Worm (Caenorhabditis elegans) whole organism, L4 larva: ENCODE data around the gene mpst-3.
A peak's percentile ranks its signal among the peaks of the same experiment; 100 is the strongest.

ENCODE experiments used
- ceh-28 ChIP-seq: fragments of 150-350 bp; optimal IDR thresholded peaks from 2 replicates; lab custom pipeline; 2014; ENCODE audit warnings: missing biosample characterization, missing genetic modification reagents, missing genetic modification characterization
- nhr-25 ChIP-seq: sonication (generic microtip); optimal IDR thresholded peaks from 2 replicates; lab custom pipeline; 2017; ENCODE audit warnings: missing genetic modification characterization, mild to moderate bottlenecking, missing compliant biosample characterization, antibody characterized with exemption, moderate library complexity, borderline replicate concordance; ENCODE audit not compliant: insufficient read depth
- nhr-28 ChIP-seq: fragments of 150-350 bp; optimal IDR thresholded peaks from 2 replicates; lab custom pipeline; 2014; ENCODE audit warnings: missing biosample characterization, missing genetic modification characterization
- unc-62 ChIP-seq, 3 experiments: fragments of 150-350 bp in 1 of 3; sonication (generic microtip); optimal IDR thresholded peaks in 2 of 3; peaks in 1 of 3; 1 replicate in 1 of 3; 2 replicates in 2 of 3; lab custom pipeline; 2014 to 2017; ENCODE audit warnings: missing biosample characterization in 3 of 3, missing genetic modification characterization in 3 of 3, missing genetic modification reagents in 3 of 3, missing genotype in 1 of 3
- zfp-2 ChIP-seq: sonication (generic microtip); optimal IDR thresholded peaks from 2 replicates; lab custom pipeline; 2016; ENCODE audit warnings: mild to moderate bottlenecking, missing genetic modification characterization, missing compliant biosample characterization

- TF ChIP-seq zfp-2 (tag; lab: Kevin White, UChicago) (no peak), nhr-28 (tag; lab: Kevin White, UChicago) (peak; percentile 96), unc-62 (GFP tag; optimal IDR thresholded peaks at IDR 0.05 in 1 of 2; lab: Kevin White, UChicago) (peak in 1 of 2 experiments; percentile 98), unc-62 (tag; optimal IDR thresholded peaks at IDR 0.05; lab: Kevin White, UChicago) (peak; percentile 23), ceh-28 (tag; lab: Kevin White, UChicago) (no peak), nhr-25 (tag; lab: Kevin White, UChicago) (no peak)
These were observed 45.8 kb upstream of the mpst-3 start for ce11 chrV:14849628-14850027.
